Fruit fly (Drosophila melanogaster) whole organism, prepupa: ENCODE results near the gene CG17472.

Experiments
- CG10631 ChIP-seq: fragments of 200-800 bp; sonication (Bioruptor generic); optimal IDR thresholded peaks from 2 replicates; lab custom pipeline; 2016; ENCODE audit warnings: missing biosample characterization, missing genetic modification characterization
- CG10669 ChIP-seq: fragments of 200-800 bp; sonication (Bioruptor generic); optimal IDR thresholded peaks from 3 replicates; lab custom pipeline; 2018; ENCODE audit warnings: missing biosample characterization, mild to moderate bottlenecking, missing genetic modification characterization, moderate library complexity
- CG11294 ChIP-seq: fragments of 200-800 bp; sonication (Bioruptor generic); IDR thresholded peaks from 2 replicates; pipeline ENCODE4 v1.3.6; 2022; ENCODE audit warnings: missing biosample characterization, missing genetic modification characterization
- CG11762 ChIP-seq: fragments of 200-800 bp; sonication (Bioruptor generic); optimal IDR thresholded peaks from 3 replicates; lab custom pipeline; 2016; ENCODE audit warnings: missing biosample characterization, missing genetic modification characterization; ENCODE audit not compliant: insufficient read depth
- CG1621 ChIP-seq: fragments of 200-800 bp; sonication (Bioruptor generic); optimal IDR thresholded peaks from 3 replicates; lab custom pipeline; 2018; ENCODE audit warnings: missing biosample characterization, mild to moderate bottlenecking, missing genetic modification characterization
- CG31627 ChIP-seq: fragments of 200-800 bp; sonication (Bioruptor generic); optimal IDR thresholded peaks from 3 replicates; lab custom pipeline; 2016; ENCODE audit warnings: missing biosample characterization, missing genetic modification characterization
- CG32006 ChIP-seq: fragments of 200-800 bp; sonication (Bioruptor generic); optimal IDR thresholded peaks from 3 replicates; lab custom pipeline; 2017; ENCODE audit warnings: missing biosample characterization, mild to moderate bottlenecking, missing genetic modification characterization
- CG3919 ChIP-seq: fragments of 200-800 bp; sonication (Bioruptor generic); optimal IDR thresholded peaks from 3 replicates; lab custom pipeline; 2016; ENCODE audit warnings: missing biosample characterization, missing genetic modification characterization
- CG4318 ChIP-seq: fragments of 200-800 bp; sonication (Bioruptor generic); optimal IDR thresholded peaks from 3 replicates; lab custom pipeline; 2017; ENCODE audit warnings: missing biosample characterization, mild to moderate bottlenecking, missing genetic modification characterization
- CG6163 ChIP-seq: fragments of 200-800 bp; sonication (Bioruptor generic); IDR thresholded peaks from 3 replicates; pipeline ENCODE4 v1.3.6; 2022; ENCODE audit warnings: missing biosample characterization, missing genetic modification characterization
- CG6808 ChIP-seq: fragments of 200-800 bp; sonication (Bioruptor generic); optimal IDR thresholded peaks from 3 replicates; lab custom pipeline; 2017; ENCODE audit warnings: missing biosample characterization, missing genetic modification characterization, mild to moderate bottlenecking, moderate library complexity, missing genetic modification reagents
- CG7368 ChIP-seq: fragments of 200-800 bp; sonication (Bioruptor generic); optimal IDR thresholded peaks from 3 replicates; lab custom pipeline; 2016; ENCODE audit warnings: missing biosample characterization, missing genetic modification characterization
- CG8119 ChIP-seq: fragments of 200-800 bp; sonication (Bioruptor generic); IDR thresholded peaks from 3 replicates; pipeline ENCODE4 v1.3.6; 2022; ENCODE audit warnings: missing biosample characterization, missing genetic modification characterization
- Eip75B ChIP-seq: fragments of 200-800 bp; sonication (Bioruptor generic); optimal IDR thresholded peaks from 3 replicates; lab custom pipeline; 2016; ENCODE audit warnings: missing biosample characterization, missing genetic modification characterization
- Eip78C ChIP-seq: fragments of 200-800 bp; sonication (Bioruptor generic); peaks from one replicate; lab custom pipeline; 2016; ENCODE audit warnings: missing biosample characterization, missing genetic modification characterization
- Eip93F ChIP-seq: fragments of 200-800 bp; sonication (Bioruptor generic); optimal IDR thresholded peaks from 2 replicates; lab custom pipeline; 2016; ENCODE audit warnings: missing biosample characterization, mild to moderate bottlenecking, missing genetic modification characterization
- Ets21C ChIP-seq: fragments of 200-800 bp; sonication (Bioruptor generic); optimal IDR thresholded peaks from 3 replicates; lab custom pipeline; 2016; ENCODE audit warnings: missing biosample characterization, missing genetic modification characterization
- Ets96B ChIP-seq: fragments of 200-800 bp; optimal IDR thresholded peaks from 2 replicates; lab custom pipeline; 2019; ENCODE audit warnings: missing biosample characterization, mild to moderate bottlenecking, missing genetic modification characterization, moderate library complexity
- Hr38 ChIP-seq: sonication (Bioruptor generic); optimal IDR thresholded peaks from 2 replicates; lab custom pipeline; 2016; ENCODE audit warnings: missing biosample characterization, missing genetic modification characterization
- Met ChIP-seq: fragments of 200-800 bp; sonication (Bioruptor generic); optimal IDR thresholded peaks from 3 replicates; lab custom pipeline; 2016; ENCODE audit warnings: missing biosample characterization, missing genetic modification characterization
- OdsH ChIP-seq: fragments of 200-800 bp; sonication (Bioruptor generic); optimal IDR thresholded peaks from 3 replicates; lab custom pipeline; 2016; ENCODE audit warnings: missing biosample characterization, missing genetic modification characterization
- Sox102F ChIP-seq: fragments of 200-800 bp; sonication (Bioruptor generic); optimal IDR thresholded peaks from 2 replicates; lab custom pipeline; 2016; ENCODE audit warnings: missing biosample characterization, mild to moderate bottlenecking, missing genetic modification characterization
- achi ChIP-seq: fragments of 200-800 bp; sonication (Bioruptor generic); optimal IDR thresholded peaks from 3 replicates; lab custom pipeline; 2016; ENCODE audit warnings: missing biosample characterization, missing genetic modification characterization
- dac ChIP-seq: fragments of 200-800 bp; sonication (Bioruptor generic); optimal IDR thresholded peaks from 2 replicates; lab custom pipeline; 2017; ENCODE audit warnings: missing biosample characterization, mild to moderate bottlenecking, missing genetic modification characterization
- eg ChIP-seq: fragments of 200-800 bp; sonication (Bioruptor generic); IDR thresholded peaks from 3 replicates; pipeline ENCODE4 v1.3.6; 2022; ENCODE audit warnings: missing biosample characterization, missing genetic modification characterization
- spab ChIP-seq: fragments of 200-800 bp; sonication (Bioruptor generic); optimal IDR thresholded peaks from 2 replicates; lab custom pipeline; 2017; ENCODE audit warnings: missing biosample characterization, mild to moderate bottlenecking, missing genetic modification characterization, missing genetic modification reagents
- ss ChIP-seq, 2 experiments: fragments of 200-800 bp; sonication (Bioruptor generic); optimal IDR thresholded peaks; 2 replicates in 1 of 2; 3 replicates in 1 of 2; lab custom pipeline; 2017 to 2018; ENCODE audit warnings: mild to moderate bottlenecking in 2 of 2, missing biosample characterization in 2 of 2, missing genetic modification characterization in 2 of 2, moderate library complexity in 1 of 2
- svp ChIP-seq: fragments of 200-800 bp; sonication (Bioruptor generic); peaks from one replicate; lab custom pipeline; 2016; ENCODE audit warnings: missing biosample characterization, missing genetic modification characterization
- vri ChIP-seq: fragments of 200-800 bp; sonication (Bioruptor generic); optimal IDR thresholded peaks from 3 replicates; lab custom pipeline; 2016; ENCODE audit warnings: missing biosample characterization, mild to moderate bottlenecking, missing genetic modification characterization

The CG17472 gene

DNA sequence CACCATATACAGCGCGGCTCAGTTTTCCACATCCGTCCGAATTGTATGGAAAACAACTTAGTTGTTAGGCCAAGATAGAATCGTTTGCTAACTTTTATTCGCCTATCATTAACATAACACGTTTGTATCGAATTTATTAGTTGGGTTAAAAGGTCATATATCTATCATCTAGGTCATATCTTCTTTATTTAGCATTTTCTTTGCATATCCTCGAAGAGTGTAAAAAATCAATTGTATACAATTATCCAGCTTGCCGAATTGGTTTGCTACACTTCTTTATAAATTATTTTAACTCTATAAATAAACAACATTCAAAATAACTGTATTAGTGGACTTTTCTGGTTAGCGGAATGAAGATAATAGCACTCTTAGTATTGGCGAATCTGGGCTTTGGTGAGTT, at the start of gene CG17472:
Gene CG17472 (plus strand): TSS at position 301 of the 400 bp plus-strand sequence.
- TF ChIP-seq Hr38 (GFP tag; lab: Kevin White, UChicago) (no peak), eg (GFP tag; lab: Robert Waterston, UW) (no peak), Eip75B (GFP tag; lab: Kevin White, UChicago) (no peak), Ets96B (no peak), CG7368 (GFP tag; lab: Kevin White, UChicago) (no peak), CG10669 (GFP tag; lab: Kevin White, UChicago) (no peak), CG4318 (GFP tag; lab: Kevin White, UChicago) (no peak), Ets21C (GFP tag; lab: Kevin White, UChicago) (no peak)

DNA sequence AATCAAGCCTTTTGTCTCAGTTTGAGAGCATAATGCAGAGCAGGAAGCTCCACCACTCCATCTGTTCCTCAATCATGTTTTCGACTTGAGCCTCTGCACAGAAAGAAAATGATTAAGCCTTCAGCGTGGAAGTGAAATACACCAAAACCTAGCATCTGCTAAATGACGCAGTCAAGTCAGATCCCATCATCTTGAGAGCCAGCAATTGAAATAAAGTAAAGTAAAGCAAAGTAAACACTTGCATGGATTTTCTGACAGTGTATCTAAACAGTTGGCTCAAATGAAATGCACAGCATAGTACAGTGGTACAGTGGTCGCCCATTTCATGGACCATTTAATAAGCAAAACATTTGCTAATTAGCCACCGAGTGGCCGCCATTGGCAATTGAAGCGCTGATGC, 36.6 kb upstream of the CG17472 start:
- TF ChIP-seq CG6163 (GFP tag; lab: Robert Waterston, UW) (0 out of 3 replicates have a peak, but pooled peaks have one; percentile 23), CG6808 (no peak), CG7368 (GFP tag; lab: Kevin White, UChicago) (no peak), CG31627 (no peak), CG11762 (GFP tag; lab: Kevin White, UChicago) (no peak), Eip93F (GFP tag; lab: Kevin White, UChicago) (no peak), CG8119 (GFP tag; lab: Robert Waterston, UW) (no peak), Eip75B (GFP tag; lab: Kevin White, UChicago) (no peak)

DNA sequence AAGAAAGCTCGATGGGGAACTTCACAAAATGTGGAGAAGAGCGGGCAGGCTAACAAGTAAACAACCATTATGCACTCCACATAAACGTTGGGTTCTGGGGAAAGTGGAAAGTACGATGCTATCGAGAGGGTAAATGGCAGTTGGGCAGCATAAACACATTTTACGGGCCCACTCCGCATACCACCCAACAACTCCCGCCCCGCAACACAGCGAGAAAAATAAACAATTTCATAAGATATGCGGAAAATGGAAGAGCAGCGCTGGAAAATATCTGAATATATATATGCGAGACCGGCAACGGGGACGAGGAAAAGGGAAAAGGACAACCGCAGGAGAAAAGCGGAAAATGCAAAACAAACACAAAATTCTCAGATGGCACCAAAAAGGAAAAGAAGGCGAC, 33.0 kb upstream of the CG17472 start:
- no peak for TF ChIP-seq eg (GFP tag; lab: Robert Waterston, UW)
- no peak for TF ChIP-seq CG3919 (GFP tag; lab: Kevin White, UChicago)
- TF ChIP-seq Sox102F (GFP tag; lab: Kevin White, UChicago), result no peak
- no peak for TF ChIP-seq CG8119 (GFP tag; lab: Robert Waterston, UW)
- no peak for TF ChIP-seq Eip78C (GFP tag; lab: Kevin White, UChicago)
- TF ChIP-seq CG7368 (GFP tag; lab: Kevin White, UChicago), result no peak
- no peak for TF ChIP-seq dac (GFP tag; lab: Kevin White, UChicago)
- no peak for TF ChIP-seq CG1621 (tag; lab: Kevin White, UChicago)
- no peak for TF ChIP-seq CG10631 (GFP tag; lab: Kevin White, UChicago)
- TF ChIP-seq achi (GFP tag; lab: Kevin White, UChicago), result no peak

DNA sequence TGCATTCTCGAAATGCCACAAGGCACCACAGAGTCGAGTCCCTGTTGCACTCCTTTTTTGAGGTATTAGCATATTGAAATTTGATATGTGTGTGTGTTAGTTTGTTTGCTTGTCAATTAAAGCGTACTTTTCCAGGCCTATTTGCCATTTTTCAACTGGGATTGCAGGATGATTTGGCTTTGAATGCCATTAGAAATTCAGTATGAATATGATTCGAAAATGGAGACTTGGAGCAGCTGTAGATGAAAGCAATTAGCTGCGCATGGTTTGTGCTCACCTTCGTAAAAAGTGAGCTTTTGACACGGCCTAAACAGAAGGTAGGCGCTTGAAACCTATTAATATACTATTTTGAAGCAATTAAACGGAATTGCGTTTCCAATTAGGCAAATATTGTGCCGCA, 30.2 kb upstream of the CG17472 start, which contains the start of gene CG31677:
Gene CG31677 (minus strand): TSS at position 101 of the 400 bp plus-strand sequence.
- no peak for TF ChIP-seq OdsH (GFP tag; lab: Kevin White, UChicago)
- no peak for TF ChIP-seq CG32006 (GFP tag; lab: Kevin White, UChicago)
- TF ChIP-seq Met, result no peak
- TF ChIP-seq, all 60 proteins: peak for 0

- TF ChIP-seq vri (GFP tag; lab: Kevin White, UChicago), result no peak
- no peak for TF ChIP-seq CG11762 (GFP tag; lab: Kevin White, UChicago)
- TF ChIP-seq OdsH (GFP tag; lab: Kevin White, UChicago), result no peak
- TF ChIP-seq CG11294 (GFP tag; lab: Robert Waterston, UW), result no peak
- TF ChIP-seq Ets96B, result no peak
- no peak for TF ChIP-seq eg (GFP tag; lab: Robert Waterston, UW)
- no peak for TF ChIP-seq spab (GFP tag; lab: Kevin White, UChicago)
- TF ChIP-seq Eip93F (GFP tag; lab: Kevin White, UChicago), result no peak
Observed at dm6 chr2L:20614222-20614621, 20.1 kb upstream of the CG17472 start, which contains the start of gene CG15475. CG15475 (plus strand) TSS chr2L:20614522.

DNA sequence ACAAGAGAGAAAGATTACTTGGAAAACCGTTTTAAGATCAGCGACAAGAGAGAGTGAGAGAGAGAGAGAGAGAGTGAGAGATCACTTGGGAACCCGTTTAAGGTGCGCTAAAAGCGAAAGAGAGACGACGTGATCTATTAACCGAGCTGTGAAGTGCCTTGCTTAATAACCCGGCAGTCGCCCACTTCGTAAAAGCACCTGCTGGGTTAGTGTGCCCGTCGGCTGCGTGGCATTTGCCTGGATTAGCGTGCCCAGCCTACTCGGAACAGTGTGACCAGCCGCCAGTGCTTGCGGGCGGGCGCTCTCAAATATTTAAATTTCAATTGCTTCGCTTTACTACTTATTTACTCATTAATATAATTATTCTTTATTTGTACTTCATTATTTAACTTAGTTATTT, 4.1 kb downstream of the CG17472 start:
- no peak for TF ChIP-seq CG11294 (GFP tag; lab: Robert Waterston, UW)
- TF ChIP-seq OdsH (GFP tag; lab: Kevin White, UChicago), result no peak
- TF ChIP-seq CG3919 (GFP tag; lab: Kevin White, UChicago), result peak; percentile 12
- TF ChIP-seq svp, result peak; percentile 54
- TF ChIP-seq Eip78C (GFP tag; lab: Kevin White, UChicago), result peak; percentile 71
- peak; percentile 15; the same call in 1 of the 3 replicates for TF ChIP-seq CG6163 (GFP tag; lab: Robert Waterston, UW)
- TF ChIP-seq ss (GFP tag; optimal IDR thresholded peaks at IDR 0.05; lab: Kevin White, UChicago), result no peak
- peak; percentile 58 for TF ChIP-seq CG1621 (tag; lab: Kevin White, UChicago)
